Worm (Caenorhabditis elegans): ENCODE measurements around the gene txt-18.

Gene txt-18

ce11 chrII:6343893-6344292 lies at the start of gene txt-18:
txt-18 (plus strand) TSS chrII:6344072.
- TF ChIP-seq mes-4 (tag; optimal IDR thresholded peaks at IDR 0.05) (no peak), egrh-3 (GFP tag; IDR thresholded peaks at IDR 0.05) (no peak), ztf-28 (GFP tag; IDR thresholded peaks at IDR 0.05) (no peak), hmg-1.2 (GFP tag; IDR thresholded peaks at IDR 0.05) (peak; percentile 15; the same call in 1 of the 2 replicates), dox-1 (GFP tag; IDR thresholded peaks at IDR 0.05) (0 out of 2 replicates have a peak, but pooled peaks have one; percentile 6), cebp-1 (GFP tag; IDR thresholded peaks at IDR 0.05) (no peak), cebp-1 (tag; optimal IDR thresholded peaks at IDR 0.05) (peak; percentile 5)

- TF ChIP-seq ceh-79 (tag; optimal IDR thresholded peaks at IDR 0.05) (no peak), ceh-91 (GFP tag; IDR thresholded peaks at IDR 0.05) (no peak), xnd-1 (tag; optimal IDR thresholded peaks at IDR 0.05) (no peak), F52B5.7 (tag; optimal IDR thresholded peaks at IDR 0.05) (no peak), F23B12.7 (tag; optimal IDR thresholded peaks at IDR 0.05; ENCODE audit: insufficient read depth) (no peak), bed-1 (GFP tag; IDR thresholded peaks at IDR 0.05) (no peak), lin-40 (tag; optimal IDR thresholded peaks at IDR 0.05) (no peak), hlh-12 (tag; optimal IDR thresholded peaks at IDR 0.05) (no peak), T07F8.4 (tag; optimal IDR thresholded peaks at IDR 0.05) (no peak), sea-2 (GFP tag; IDR thresholded peaks at IDR 0.05) (no peak), Y53G8AR.9 (GFP tag; conservative IDR thresholded peaks at IDR 0.05) (no peak), lin-26 (GFP tag; IDR thresholded peaks at IDR 0.05) (no peak)
Observed at ce11 chrII:6294261-6294660, 49.6 kb upstream of the txt-18 start, which contains the start of gene mps-1. mps-1 (minus strand) TSS chrII:6294361.

ce11 chrII:6303209-6303740 lies 40.6 kb upstream of the txt-18 start, which contains the start of gene C29F5.1:
C29F5.1 (plus strand) TSS chrII:6303525.
- TF ChIP-seq T26A5.8 (tag; optimal IDR thresholded peaks at IDR 0.05) (no peak), die-1 (tag; optimal IDR thresholded peaks at IDR 0.05) (no peak)

- TF ChIP-seq F10E7.11 (tag; optimal IDR thresholded peaks at IDR 0.05) (no peak), F22D6.2 (tag; optimal IDR thresholded peaks at IDR 0.05) (no peak), unc-62 (GFP tag; optimal IDR thresholded peaks at IDR 0.05) (no peak), egl-44 (GFP tag; IDR thresholded peaks at IDR 0.05) (no peak), akir-1 (GFP tag; optimal IDR thresholded peaks at IDR 0.05) (no peak), C06A6.2 (GFP tag; conservative IDR thresholded peaks at IDR 0.05) (no peak)
Observed at ce11 chrII:6306125-6306524, 37.7 kb upstream of the txt-18 start, which contains the start of gene C29F5.8. C29F5.8 (plus strand) TSS chrII:6306425.

- no peak for TF ChIP-seq Y53F4B.3 (GFP tag; IDR thresholded peaks at IDR 0.05)
- no peak for TF ChIP-seq let-526 (GFP tag; IDR thresholded peaks at IDR 0.05)
- no peak for TF ChIP-seq F22D6.2 (tag; optimal IDR thresholded peaks at IDR 0.05)
- no peak for TF ChIP-seq ceh-58 (GFP tag; IDR thresholded peaks at IDR 0.05)
- no peak for TF ChIP-seq C17E4.6 (GFP tag; IDR thresholded peaks at IDR 0.05)
- TF ChIP-seq die-1 (tag; optimal IDR thresholded peaks at IDR 0.05) = no peak
- no peak for TF ChIP-seq ama-1 (optimal IDR thresholded peaks at IDR 0.05)
- no peak for TF ChIP-seq ama-1 (GFP tag; optimal IDR thresholded peaks at IDR 0.05)
- TF ChIP-seq F57C9.4 (tag; optimal IDR thresholded peaks at IDR 0.05) = no peak
Observed at ce11 chrII:6309198-6309597, 34.7 kb upstream of the txt-18 start, which contains the start of gene glb-10. glb-10 (minus strand) TSS chrII:6309298.
